Worm (Caenorhabditis elegans): ENCODE results near the gene C55C3.6.

Gene C55C3.6

ce11 chrIV:5701646-5702045 is 18.7 kb downstream of the C55C3.6 start:
- TF ChIP-seq sea-1 (GFP tag; conservative IDR thresholded peaks at IDR 0.05), result no peak
- no peak for TF ChIP-seq hmg-4 (GFP tag; optimal IDR thresholded peaks at IDR 0.05)
- TF ChIP-seq hmbx-1 (tag; optimal IDR thresholded peaks at IDR 0.05), result no peak
- no peak for TF ChIP-seq ceh-36 (tag; optimal IDR thresholded peaks at IDR 0.05)
- TF ChIP-seq ets-7 (tag; optimal IDR thresholded peaks at IDR 0.05), result no peak
- no peak for TF ChIP-seq B0310.2 (tag; optimal IDR thresholded peaks at IDR 0.05)

ce11 chrIV:5703443-5703842 is 20.5 kb downstream of the C55C3.6 start, which contains the start of the genes C55C3.73 and perm-5:
TSS of gene C55C3.73 (minus strand) at chrIV:5703451.
TSS of gene perm-5 (minus strand) at chrIV:5703468.
- TF ChIP-seq tbx-37 (GFP tag; conservative IDR thresholded peaks at IDR 0.05) (no peak), sea-1 (GFP tag; conservative IDR thresholded peaks at IDR 0.05) (no peak), scrt-1 (GFP tag; IDR thresholded peaks at IDR 0.05) (no peak), hnd-1 (tag; optimal IDR thresholded peaks at IDR 0.05) (no peak), B0310.2 (tag; optimal IDR thresholded peaks at IDR 0.05) (no peak), pes-1 (GFP tag; IDR thresholded peaks at IDR 0.05) (no peak), ceh-13 (GFP tag; optimal IDR thresholded peaks at IDR 0.05) (no peak), flt-1 (GFP tag; IDR thresholded peaks at IDR 0.05) (no peak), ama-1 (optimal IDR thresholded peaks at IDR 0.05) (no peak), ceh-36 (tag; optimal IDR thresholded peaks at IDR 0.05) (no peak), ets-7 (tag; optimal IDR thresholded peaks at IDR 0.05) (no peak), aly-1 (tag; optimal IDR thresholded peaks at IDR 0.05) (no peak), hmg-4 (GFP tag; optimal IDR thresholded peaks at IDR 0.05) (no peak)

- no peak for TF ChIP-seq tbx-11 (GFP tag; IDR thresholded peaks at IDR 0.05)
- no peak for TF ChIP-seq B0310.2 (tag; optimal IDR thresholded peaks at IDR 0.05)
- TF ChIP-seq tbx-37 (GFP tag; conservative IDR thresholded peaks at IDR 0.05), result no peak
- no peak for TF ChIP-seq scrt-1 (GFP tag; IDR thresholded peaks at IDR 0.05)
- TF ChIP-seq sea-1 (GFP tag; conservative IDR thresholded peaks at IDR 0.05), result no peak
- no peak for TF ChIP-seq tra-4 (tag; optimal IDR thresholded peaks at IDR 0.05)
Observed at ce11 chrIV:5703917-5704316, 20.9 kb downstream of the C55C3.6 start.

ce11 chrIV:5706603-5707002 is 23.6 kb downstream of the C55C3.6 start:
- no peak for TF ChIP-seq hnd-1 (tag; optimal IDR thresholded peaks at IDR 0.05)
- no peak for TF ChIP-seq ceh-36 (tag; optimal IDR thresholded peaks at IDR 0.05)
- no peak for TF ChIP-seq tbx-37 (GFP tag; conservative IDR thresholded peaks at IDR 0.05)
- TF ChIP-seq B0310.2 (tag; optimal IDR thresholded peaks at IDR 0.05), result no peak
- no peak for TF ChIP-seq sea-1 (GFP tag; conservative IDR thresholded peaks at IDR 0.05)
- TF ChIP-seq tra-4 (tag; optimal IDR thresholded peaks at IDR 0.05), result no peak
- no peak for TF ChIP-seq hmbx-1 (tag; optimal IDR thresholded peaks at IDR 0.05)
- no peak for TF ChIP-seq ets-7 (tag; optimal IDR thresholded peaks at IDR 0.05)
- no peak for TF ChIP-seq ceh-13 (GFP tag; optimal IDR thresholded peaks at IDR 0.05)
- TF ChIP-seq aly-1 (tag; optimal IDR thresholded peaks at IDR 0.05), result no peak
- no peak for TF ChIP-seq ama-1 (optimal IDR thresholded peaks at IDR 0.05)
- TF ChIP-seq pes-1 (GFP tag; IDR thresholded peaks at IDR 0.05), result no peak
- no peak for TF ChIP-seq tbx-11 (GFP tag; IDR thresholded peaks at IDR 0.05)
- no peak for TF ChIP-seq scrt-1 (GFP tag; IDR thresholded peaks at IDR 0.05)
- TF ChIP-seq flt-1 (GFP tag; IDR thresholded peaks at IDR 0.05), result no peak
- no peak for TF ChIP-seq F13C5.2 (tag; optimal IDR thresholded peaks at IDR 0.05)
- no peak for TF ChIP-seq hmg-4 (GFP tag; optimal IDR thresholded peaks at IDR 0.05)

- TF ChIP-seq ets-7 (tag; optimal IDR thresholded peaks at IDR 0.05) (no peak), scrt-1 (GFP tag; IDR thresholded peaks at IDR 0.05) (no peak), hmbx-1 (tag; optimal IDR thresholded peaks at IDR 0.05) (no peak), tbx-37 (GFP tag; conservative IDR thresholded peaks at IDR 0.05) (no peak), pes-1 (GFP tag; IDR thresholded peaks at IDR 0.05) (no peak), F13C5.2 (tag; optimal IDR thresholded peaks at IDR 0.05) (no peak), ceh-13 (GFP tag; optimal IDR thresholded peaks at IDR 0.05) (no peak), sea-1 (GFP tag; conservative IDR thresholded peaks at IDR 0.05) (no peak), tra-4 (tag; optimal IDR thresholded peaks at IDR 0.05) (no peak), ceh-36 (tag; optimal IDR thresholded peaks at IDR 0.05) (no peak), tbx-11 (GFP tag; IDR thresholded peaks at IDR 0.05) (no peak), hmg-4 (GFP tag; optimal IDR thresholded peaks at IDR 0.05) (no peak), B0310.2 (tag; optimal IDR thresholded peaks at IDR 0.05) (no peak), ama-1 (optimal IDR thresholded peaks at IDR 0.05) (no peak), flt-1 (GFP tag; IDR thresholded peaks at IDR 0.05) (no peak), hnd-1 (tag; optimal IDR thresholded peaks at IDR 0.05) (no peak), aly-1 (tag; optimal IDR thresholded peaks at IDR 0.05) (no peak)
Observed at ce11 chrIV:5708796-5709195, 25.8 kb downstream of the C55C3.6 start, which contains the start of gene C55C3.1. TSS of gene C55C3.1 (plus strand) at chrIV:5709096.

ce11 chrIV:5715341-5716112 is 32.5 kb downstream of the C55C3.6 start:
- TF ChIP-seq aly-1 (tag; optimal IDR thresholded peaks at IDR 0.05), result no peak
- no peak for TF ChIP-seq B0310.2 (tag; optimal IDR thresholded peaks at IDR 0.05)
- no peak for TF ChIP-seq flt-1 (GFP tag; IDR thresholded peaks at IDR 0.05)
- TF ChIP-seq F13C5.2 (tag; optimal IDR thresholded peaks at IDR 0.05), result no peak
- TF ChIP-seq ceh-36 (tag; optimal IDR thresholded peaks at IDR 0.05), result no peak
- TF ChIP-seq ceh-13 (GFP tag; optimal IDR thresholded peaks at IDR 0.05), result no peak
- TF ChIP-seq hmbx-1 (tag; optimal IDR thresholded peaks at IDR 0.05), result no peak
- TF ChIP-seq scrt-1 (GFP tag; IDR thresholded peaks at IDR 0.05), result no peak
- TF ChIP-seq ets-7 (tag; optimal IDR thresholded peaks at IDR 0.05), result no peak
- no peak for TF ChIP-seq pes-1 (GFP tag; IDR thresholded peaks at IDR 0.05)
- TF ChIP-seq hnd-1 (tag; optimal IDR thresholded peaks at IDR 0.05), result no peak
- no peak for TF ChIP-seq tbx-11 (GFP tag; IDR thresholded peaks at IDR 0.05)
- TF ChIP-seq tbx-37 (GFP tag; conservative IDR thresholded peaks at IDR 0.05), result no peak
- TF ChIP-seq ama-1 (optimal IDR thresholded peaks at IDR 0.05), result no peak
- TF ChIP-seq hmg-4 (GFP tag; optimal IDR thresholded peaks at IDR 0.05), result no peak
- TF ChIP-seq sea-1 (GFP tag; conservative IDR thresholded peaks at IDR 0.05), result no peak

ce11 chrIV:5723659-5724058 is 40.7 kb downstream of the C55C3.6 start:
- TF ChIP-seq scrt-1 (GFP tag; IDR thresholded peaks at IDR 0.05) (no peak), aly-1 (tag; optimal IDR thresholded peaks at IDR 0.05) (no peak), flt-1 (GFP tag; IDR thresholded peaks at IDR 0.05) (no peak), tbx-37 (GFP tag; conservative IDR thresholded peaks at IDR 0.05) (no peak)

Measured in whole organism, early embryonic.